Fruit fly (Drosophila melanogaster) whole organism, embryonic: ENCODE data around the gene Ciz1.

ENCODE experiments used
- ATbp ChIP-seq: fragments of 200-800 bp; sonication (Bioruptor generic); optimal IDR thresholded peaks from 2 replicates; lab custom pipeline; 2017; ENCODE audit warnings: missing biosample characterization, mild to moderate bottlenecking, missing genetic modification characterization, missing genetic modification reagents
- CG10147 ChIP-seq: fragments of 200-800 bp; sonication (Bioruptor generic); optimal IDR thresholded peaks from 2 replicates; lab custom pipeline; 2019; ENCODE audit warnings: missing biosample characterization, mild to moderate bottlenecking, missing genetic modification characterization, moderate library complexity
- CG1024 ChIP-seq: fragments of 200-800 bp; sonication (Bioruptor generic); IDR thresholded peaks from 2 replicates; pipeline ENCODE4 v1.3.6; 2022; ENCODE audit warnings: missing biosample characterization, missing genetic modification characterization
- CG10267 ChIP-seq: fragments of 200-800 bp; sonication (Bioruptor generic); optimal IDR thresholded peaks from 2 replicates; lab custom pipeline; 2018; ENCODE audit warnings: missing biosample characterization, mild to moderate bottlenecking, missing genetic modification characterization, moderate library complexity
- CG10366 ChIP-seq: fragments of 200-800 bp; sonication (Bioruptor generic); IDR thresholded peaks from 2 replicates; pipeline ENCODE4 v1.3.6; 2022; ENCODE audit warnings: missing biosample characterization, missing genetic modification characterization
- CG10654 ChIP-seq: fragments of 200-800 bp; sonication (Bioruptor generic); optimal IDR thresholded peaks from 2 replicates; lab custom pipeline; 2016; ENCODE audit warnings: missing biosample characterization, missing genetic modification characterization
- CG11093 ChIP-seq: fragments of 200-800 bp; sonication (Bioruptor generic); IDR thresholded peaks from 3 replicates; pipeline ENCODE4 v1.3.6; 2022; ENCODE audit warnings: missing biosample characterization, missing genetic modification characterization
- CG13424 ChIP-seq: fragments of 200-800 bp; sonication (Bioruptor generic); optimal IDR thresholded peaks from 2 replicates; lab custom pipeline; 2019; ENCODE audit warnings: missing biosample characterization, mild to moderate bottlenecking, missing genetic modification characterization, moderate library complexity
- CG13624 ChIP-seq: fragments of 200-800 bp; sonication (Bioruptor generic); optimal IDR thresholded peaks from 2 replicates; lab custom pipeline; 2016; ENCODE audit warnings: missing biosample characterization, missing genetic modification characterization
- CG14710 ChIP-seq: fragments of 200-800 bp; sonication (Bioruptor generic); optimal IDR thresholded peaks from 3 replicates; lab custom pipeline; 2019; ENCODE audit warnings: missing biosample characterization, mild to moderate bottlenecking, missing genetic modification characterization, moderate library complexity
- CG1529 ChIP-seq: fragments of 200-800 bp; sonication (Bioruptor generic); optimal IDR thresholded peaks from 3 replicates; lab custom pipeline; 2018; ENCODE audit warnings: missing biosample characterization, missing genetic modification characterization
- CG15696 ChIP-seq: fragments of 200-800 bp; sonication (Bioruptor generic); optimal IDR thresholded peaks from 2 replicates; lab custom pipeline; 2019; ENCODE audit warnings: missing biosample characterization, mild to moderate bottlenecking, missing genetic modification characterization, moderate library complexity
- CG17186 ChIP-seq: fragments of 200-800 bp; sonication (Bioruptor generic); optimal IDR thresholded peaks from 3 replicates; lab custom pipeline; 2017; ENCODE audit warnings: missing biosample characterization, missing genetic modification reagents, missing genetic modification characterization
- CG1792 ChIP-seq: fragments of 200-800 bp; sonication (Bioruptor generic); optimal IDR thresholded peaks from 2 replicates; lab custom pipeline; 2016; ENCODE audit warnings: missing biosample characterization, missing genetic modification characterization
- CG1832 ChIP-seq: fragments of 200-800 bp; sonication (Bioruptor generic); optimal IDR thresholded peaks from 2 replicates; lab custom pipeline; 2017; ENCODE audit warnings: missing biosample characterization, mild to moderate bottlenecking, missing genetic modification characterization, inconsistent platforms
- CG2202 ChIP-seq: fragments of 200-800 bp; sonication (Bioruptor generic); optimal IDR thresholded peaks from 2 replicates; lab custom pipeline; 2018; ENCODE audit warnings: missing biosample characterization, mild to moderate bottlenecking, missing genetic modification characterization
- CG2889 ChIP-seq: fragments of 200-800 bp; sonication (Bioruptor generic); IDR thresholded peaks from 3 replicates; pipeline ENCODE4 v1.3.6; 2022; ENCODE audit warnings: missing biosample characterization, missing genetic modification characterization
- CG32772 ChIP-seq: fragments of 200-800 bp; sonication (Bioruptor generic); IDR thresholded peaks from 2 replicates; pipeline ENCODE4 v1.3.6; 2022; ENCODE audit warnings: missing biosample characterization, missing genetic modification characterization
- CG3407 ChIP-seq: fragments of 200-800 bp; sonication (Bioruptor generic); optimal IDR thresholded peaks from 2 replicates; lab custom pipeline; 2018; ENCODE audit warnings: missing biosample characterization, mild to moderate bottlenecking, missing genetic modification characterization
- CG34376 ChIP-seq: fragments of 200-800 bp; sonication (Bioruptor generic); optimal IDR thresholded peaks from 2 replicates; lab custom pipeline; 2018; ENCODE audit warnings: missing biosample characterization, mild to moderate bottlenecking, missing genetic modification characterization
- CG6272 ChIP-seq: fragments of 200-800 bp; sonication (Bioruptor generic); IDR thresholded peaks from 2 replicates; pipeline ENCODE4 v1.3.6; 2022; ENCODE audit warnings: missing biosample characterization, missing genetic modification characterization
- CG7987 ChIP-seq: fragments of 200-800 bp; sonication (Bioruptor generic); optimal IDR thresholded peaks from 2 replicates; lab custom pipeline; 2018; ENCODE audit warnings: missing biosample characterization, mild to moderate bottlenecking, missing genetic modification characterization, moderate library complexity
- CG8089 ChIP-seq: fragments of 200-800 bp; sonication (Bioruptor generic); optimal IDR thresholded peaks from 3 replicates; lab custom pipeline; 2016; ENCODE audit warnings: missing biosample characterization, missing genetic modification characterization
- CG9817 ChIP-seq: fragments of 200-800 bp; sonication (Bioruptor generic); optimal IDR thresholded peaks from 2 replicates; lab custom pipeline; 2018; ENCODE audit warnings: missing biosample characterization, mild to moderate bottlenecking, missing genetic modification characterization, moderate library complexity
- Dip2 ChIP-seq: fragments of 200-800 bp; sonication (Bioruptor generic); IDR thresholded peaks from 2 replicates; pipeline ENCODE4 v1.3.6; 2022; ENCODE audit warnings: missing biosample characterization, missing genetic modification characterization
- Hmr ChIP-seq: fragments of 200-800 bp; sonication (Bioruptor generic); optimal IDR thresholded peaks from 3 replicates; lab custom pipeline; 2017; ENCODE audit warnings: mild to moderate bottlenecking, missing biosample characterization, missing genetic modification reagents, missing genetic modification characterization
- Hr3 ChIP-seq: fragments of 200-800 bp; sonication (Bioruptor generic); optimal IDR thresholded peaks from 3 replicates; lab custom pipeline; 2016; ENCODE audit warnings: missing biosample characterization, missing genetic modification characterization
- Hr78 ChIP-seq, 2 experiments: fragments of 200-800 bp in 1 of 2; fragments of >200 bp in 1 of 2; sonication (Bioruptor generic) in 1 of 2; optimal IDR thresholded peaks; 2 replicates each; lab custom pipeline; 2017 to 2019; ENCODE audit warnings: missing biosample characterization in 2 of 2, missing genetic modification characterization in 2 of 2, mild to moderate bottlenecking in 1 of 2, moderate library complexity in 1 of 2
- NC2β ChIP-seq: fragments of 200-800 bp; sonication (Bioruptor generic); optimal IDR thresholded peaks from 2 replicates; lab custom pipeline; 2016; ENCODE audit warnings: missing biosample characterization, missing genetic modification characterization
- Oaz ChIP-seq: fragments of 200-800 bp; sonication (Bioruptor generic); IDR thresholded peaks from 2 replicates; pipeline ENCODE4 v1.3.6; 2022; ENCODE audit warnings: missing biosample characterization, missing genetic modification characterization
- Ravus ChIP-seq: fragments of 200-800 bp; sonication (Bioruptor generic); IDR thresholded peaks from 2 replicates; pipeline ENCODE4 v1.3.6; 2022; ENCODE audit warnings: missing biosample characterization, missing genetic modification characterization
- Scr ChIP-seq: fragments of 200-800 bp; sonication (Bioruptor generic); IDR thresholded peaks from 2 replicates; pipeline ENCODE4 v1.3.6; 2022; ENCODE audit warnings: missing biosample characterization, missing genetic modification characterization; ENCODE audit not compliant: partially characterized antibody
- ac ChIP-seq: fragments of 200-800 bp; sonication (Bioruptor generic); optimal IDR thresholded peaks from 3 replicates; lab custom pipeline; 2017; ENCODE audit warnings: missing biosample characterization, mild to moderate bottlenecking, missing genetic modification characterization
- al ChIP-seq: fragments of 200-800 bp; sonication (Bioruptor generic); IDR thresholded peaks from 2 replicates; pipeline ENCODE4 v1.3.6; 2022; ENCODE audit warnings: missing biosample characterization, missing genetic modification characterization
- aop ChIP-seq: fragments of 200-800 bp; sonication (Bioruptor generic); IDR thresholded peaks from 2 replicates; pipeline ENCODE4 v1.3.6; 2022; ENCODE audit warnings: missing biosample characterization, missing genetic modification characterization
- bab2 ChIP-seq: fragments of 200-800 bp; sonication (Bioruptor generic); optimal IDR thresholded peaks from 2 replicates; lab custom pipeline; 2016; ENCODE audit warnings: missing biosample characterization, missing genetic modification characterization
- cg ChIP-seq: fragments of 200-800 bp; sonication (Bioruptor generic); optimal IDR thresholded peaks from 3 replicates; lab custom pipeline; 2019; ENCODE audit warnings: missing biosample characterization, mild to moderate bottlenecking, missing genetic modification characterization, moderate library complexity
- da ChIP-seq: fragments of 200-800 bp; sonication (Bioruptor generic); optimal IDR thresholded peaks from 2 replicates; lab custom pipeline; 2016; ENCODE audit warnings: missing biosample characterization, missing genetic modification characterization
- emc ChIP-seq: fragments of 200-800 bp; sonication (Bioruptor generic); optimal IDR thresholded peaks from 2 replicates; lab custom pipeline; 2016; ENCODE audit warnings: missing biosample characterization, missing genetic modification characterization
- fd102C ChIP-seq: fragments of 200-800 bp; sonication (Bioruptor generic); optimal IDR thresholded peaks from 2 replicates; lab custom pipeline; 2018; ENCODE audit warnings: missing biosample characterization, mild to moderate bottlenecking, missing genetic modification characterization, moderate library complexity
- ham ChIP-seq: fragments of 200-800 bp; sonication (Bioruptor generic); IDR thresholded peaks from 2 replicates; pipeline ENCODE4 v1.3.6; 2022; ENCODE audit warnings: missing biosample characterization, missing genetic modification characterization
- jing ChIP-seq: fragments of 200-800 bp; sonication (Bioruptor generic); optimal IDR thresholded peaks from 2 replicates; lab custom pipeline; 2018; ENCODE audit warnings: missing biosample characterization, mild to moderate bottlenecking, missing genetic modification characterization
- lab ChIP-seq: fragments of 200-800 bp; sonication (Bioruptor generic); optimal IDR thresholded peaks from 3 replicates; lab custom pipeline; 2017; ENCODE audit warnings: missing biosample characterization, missing genetic modification characterization, mild to moderate bottlenecking, moderate library complexity, missing genetic modification reagents
- nerfin-2 ChIP-seq: fragments of 200-800 bp; sonication (Bioruptor generic); IDR thresholded peaks from 2 replicates; pipeline ENCODE4 v1.3.6; 2022; ENCODE audit warnings: missing biosample characterization, missing genetic modification characterization; ENCODE audit not compliant: partially characterized antibody
- pfk ChIP-seq: fragments of 200-800 bp; sonication (Bioruptor generic); optimal IDR thresholded peaks from 2 replicates; lab custom pipeline; 2018; ENCODE audit warnings: missing biosample characterization, mild to moderate bottlenecking, missing genetic modification characterization, moderate library complexity
- phol ChIP-seq: fragments of 200-800 bp; sonication (Bioruptor generic); optimal IDR thresholded peaks from 3 replicates; lab custom pipeline; 2018; ENCODE audit warnings: missing biosample characterization, mild to moderate bottlenecking, missing genetic modification characterization, moderate library complexity
- ranshi ChIP-seq: fragments of 200-800 bp; sonication (Bioruptor generic); IDR thresholded peaks from 2 replicates; pipeline ENCODE4 v1.3.6; 2022; ENCODE audit warnings: missing biosample characterization, missing genetic modification characterization
- sqz ChIP-seq: fragments of 200-800 bp; sonication (Bioruptor generic); optimal IDR thresholded peaks from 3 replicates; lab custom pipeline; 2018; ENCODE audit warnings: missing biosample characterization, mild to moderate bottlenecking, missing genetic modification characterization
- tio ChIP-seq: fragments of 200-800 bp; sonication (Bioruptor generic); optimal IDR thresholded peaks from 2 replicates; lab custom pipeline; 2017; ENCODE audit warnings: missing biosample characterization, missing genetic modification characterization, inconsistent platforms

Ciz1 gene

dm6 chr3L:9855784-9856426, 8.5 kb upstream of the Ciz1 start (continued):
- peak; percentile 88 for TF ChIP-seq cg
- TF ChIP-seq al = peak; percentile 89
- peak; percentile 97 for TF ChIP-seq bab2
- peak in 1 of 2 experiments; percentile 93 for TF ChIP-seq Hr78 (GFP tag; optimal IDR thresholded peaks at IDR 0.05; lab: Kevin White, UChicago)
- TF ChIP-seq CG1792 (GFP tag; lab: Kevin White, UChicago) = peak; percentile 97
- TF ChIP-seq ATbp = peak; percentile 98
- peak; percentile 96 for TF ChIP-seq Hr3 (GFP tag; lab: Kevin White, UChicago)
- TF ChIP-seq CG3407 (GFP tag; lab: Kevin White, UChicago) = peak; percentile 96
- peak; percentile 97 for TF ChIP-seq NC2β (GFP tag; lab: Kevin White, UChicago)
- TF ChIP-seq CG8089 = peak; percentile 97
- peak; percentile 88 for TF ChIP-seq Hmr (GFP tag; lab: Kevin White, UChicago)
- TF ChIP-seq CG15696 (tag; lab: Kevin White, UChicago) = peak; percentile 99
- no peak for TF ChIP-seq nerfin-2
- peak; percentile 76 for TF ChIP-seq ham
- peak; percentile 97 for TF ChIP-seq CG32772 (GFP tag; lab: Robert Waterston, UW)
- peak; percentile 45 for TF ChIP-seq pfk
- TF ChIP-seq CG1832 (GFP tag; lab: Kevin White, UChicago) = no peak
- peak; percentile 98 for TF ChIP-seq CG14710 (tag; lab: Kevin White, UChicago)
- peak; percentile 93 for TF ChIP-seq ranshi (GFP tag; lab: Robert Waterston, UW)
- TF ChIP-seq Oaz (GFP tag; lab: Robert Waterston, UW) = peak; percentile 90
- peak; percentile 96 for TF ChIP-seq CG10366 (GFP tag; lab: Robert Waterston, UW)
- TF ChIP-seq CG1529 (GFP tag; lab: Kevin White, UChicago) = peak; percentile 98
- peak; percentile 78 for TF ChIP-seq CG34376
- peak; percentile 97 for TF ChIP-seq lab
- peak; percentile 97 for TF ChIP-seq CG11093 (GFP tag; lab: Robert Waterston, UW)
- TF ChIP-seq CG10147 = peak; percentile 94
- peak; percentile 96 for TF ChIP-seq CG6272 (GFP tag; lab: Robert Waterston, UW)
- peak; percentile 96 for TF ChIP-seq tio (GFP tag; lab: Kevin White, UChicago)
- TF ChIP-seq fd102C (GFP tag; lab: Kevin White, UChicago) = peak; percentile 98
- peak; percentile 97 for TF ChIP-seq CG2202
- TF ChIP-seq CG10267 = peak; percentile 95
- TF ChIP-seq phol (tag; lab: Kevin White, UChicago) = peak; percentile 99
- peak; percentile 98 for TF ChIP-seq CG10654 (GFP tag; lab: Kevin White, UChicago)
- peak; percentile 96 for TF ChIP-seq aop (GFP tag; lab: Robert Waterston, UW)
- peak; percentile 95 for TF ChIP-seq CG13424
- peak; percentile 81 for TF ChIP-seq Ravus
- peak; percentile 93 for TF ChIP-seq CG9817 (tag; lab: Kevin White, UChicago)
- TF ChIP-seq CG7987 (GFP tag; lab: Kevin White, UChicago) = peak; percentile 90
- peak; percentile 95 for TF ChIP-seq ac (GFP tag; lab: Kevin White, UChicago)
- no peak for TF ChIP-seq Scr (GFP tag; lab: Robert Waterston, UW)
- peak; percentile 91 for TF ChIP-seq CG2889 (GFP tag; lab: Robert Waterston, UW)
- TF ChIP-seq sqz = peak; percentile 93
- TF ChIP-seq CG13624 (GFP tag; lab: Kevin White, UChicago) = peak; percentile 95
- peak; percentile 65 for TF ChIP-seq Dip2 (GFP tag; lab: Robert Waterston, UW)
- peak; percentile 93 for TF ChIP-seq CG1024 (GFP tag; lab: Robert Waterston, UW)
- TF ChIP-seq da (GFP tag; lab: Kevin White, UChicago) = peak; percentile 88
- peak; percentile 94 for TF ChIP-seq jing
- TF ChIP-seq CG17186 (GFP tag; lab: Kevin White, UChicago) = peak; percentile 96
- TF ChIP-seq emc (GFP tag; lab: Kevin White, UChicago) = peak; percentile 83
